Worm (Caenorhabditis elegans) whole organism, L2 larva: ENCODE measurements around the gene T25B2.2.

ENCODE experiments used
- ZK546.5 ChIP-seq: sonication (generic microtip); optimal IDR thresholded peaks from 2 replicates; lab custom pipeline; 2017; ENCODE audit warnings: missing biosample characterization, missing genetic modification characterization
- gmeb-1 ChIP-seq: fragments of 150-350 bp; optimal IDR thresholded peaks from 2 replicates; lab custom pipeline; 2014; ENCODE audit warnings: missing biosample characterization, missing genetic modification characterization
- mab-5 ChIP-seq: fragments of 150-350 bp; optimal IDR thresholded peaks from 2 replicates; lab custom pipeline; 2014; ENCODE audit warnings: missing biosample characterization, missing genetic modification characterization
- mdl-1 ChIP-seq, 2 experiments: fragments of 150-350 bp in 1 of 2; sonication (generic microtip) in 1 of 2; optimal IDR thresholded peaks; 2 replicates each; lab custom pipeline; 2017; ENCODE audit warnings: missing biosample characterization in 2 of 2, missing genetic modification characterization in 2 of 2
- nhr-237 ChIP-seq: fragments of 150-350 bp; optimal IDR thresholded peaks from 2 replicates; lab custom pipeline; 2014; ENCODE audit warnings: missing biosample characterization, missing genetic modification characterization
- nhr-25 ChIP-seq: fragments of 150-350 bp; sonication (generic microtip); optimal IDR thresholded peaks from 3 replicates; lab custom pipeline; 2014; ENCODE audit warnings: missing biosample characterization, missing genetic modification characterization
- zag-1 ChIP-seq: fragments of 150-350 bp; optimal IDR thresholded peaks from 2 replicates; lab custom pipeline; 2014; ENCODE audit warnings: missing biosample characterization, missing genetic modification characterization
- ztf-11 ChIP-seq: sonication (generic microtip); optimal IDR thresholded peaks from 2 replicates; lab custom pipeline; 2017; ENCODE audit warnings: missing biosample characterization, missing genetic modification characterization

DNA sequence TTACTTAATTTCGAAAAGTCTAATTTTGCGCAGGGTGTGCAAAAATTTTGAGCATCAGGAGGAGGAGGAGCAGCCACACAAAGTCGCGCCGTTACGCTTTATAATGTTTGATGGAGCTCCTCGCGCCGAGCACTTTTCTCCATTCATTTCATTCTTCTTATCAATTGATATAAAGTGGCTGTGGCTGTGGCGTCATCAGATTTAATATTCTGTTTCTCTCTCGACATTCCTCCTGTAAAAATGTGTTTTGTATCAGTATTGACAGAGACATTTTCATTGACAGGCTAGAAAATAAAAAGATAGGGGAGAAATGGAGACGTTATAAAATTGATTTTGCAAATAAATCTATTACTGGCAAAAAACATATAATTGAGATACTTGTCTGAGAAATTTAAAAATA lies 40.2 kb upstream of the T25B2.2 start:
- TF ChIP-seq nhr-237 (tag; lab: Kevin White, UChicago): no peak
- TF ChIP-seq ZK546.5 (tag; lab: Kevin White, UChicago): no peak
- TF ChIP-seq zag-1: no peak
- TF ChIP-seq gmeb-1 (tag; lab: Kevin White, UChicago): no peak
- TF ChIP-seq ztf-11: no peak
- TF ChIP-seq mab-5 (tag; lab: Kevin White, UChicago): no peak
- TF ChIP-seq mdl-1 (tag; optimal IDR thresholded peaks at IDR 0.05; lab: Kevin White, UChicago): no peak
- TF ChIP-seq nhr-25 (tag; lab: Kevin White, UChicago): no peak
